Worm (Caenorhabditis elegans): ENCODE data around the gene oac-58.

The oac-58 gene

ce11 chrIV:12340885-12341284, 29.4 kb upstream of the oac-58 start:
- TF ChIP-seq unc-130 (GFP tag; optimal IDR thresholded peaks at IDR 0.05), result no peak
- TF ChIP-seq unc-62 (GFP tag; optimal IDR thresholded peaks at IDR 0.05 in 1 of 2), result peak in 1 of 2 experiments; percentile 91
- TF ChIP-seq unc-62 (tag; optimal IDR thresholded peaks at IDR 0.05), result no peak
- no peak for TF ChIP-seq daf-8 (GFP tag; IDR thresholded peaks at IDR 0.05)
- TF ChIP-seq fos-1 (tag; optimal IDR thresholded peaks at IDR 0.05), result no peak

- no peak for TF ChIP-seq aly-2 (tag; optimal IDR thresholded peaks at IDR 0.05)
- TF ChIP-seq aha-1 (tag), result no peak
- TF ChIP-seq mxl-3 (GFP tag; optimal IDR thresholded peaks at IDR 0.05), result no peak
- TF ChIP-seq php-3 (GFP tag; IDR thresholded peaks at IDR 0.05), result no peak
- no peak for TF ChIP-seq duxl-1 (tag; optimal IDR thresholded peaks at IDR 0.05; ENCODE audit: poor library complexity)
- no peak for TF ChIP-seq ceh-20 (GFP tag; IDR thresholded peaks at IDR 0.05)
- no peak for TF ChIP-seq set-16 (GFP tag; IDR thresholded peaks at IDR 0.05)
Measured at ce11 chrIV:12336893-12337627, 25.6 kb upstream of the oac-58 start, which contains the start of the genes F19B6.10 and wht-5. Gene F19B6.10 (plus strand): TSS chrIV:12337193. Gene wht-5 (plus strand): TSS chrIV:12337577.

- TF ChIP-seq hlh-11 (tag; optimal IDR thresholded peaks at IDR 0.05) (no peak), dmd-8 (GFP tag; IDR thresholded peaks at IDR 0.05) (no peak), fos-1 (tag; optimal IDR thresholded peaks at IDR 0.05) (no peak), unc-130 (GFP tag; optimal IDR thresholded peaks at IDR 0.05) (no peak), lsy-2 (tag; optimal IDR thresholded peaks at IDR 0.05) (no peak)
Measured at ce11 chrIV:12335798-12336197, 24.3 kb upstream of the oac-58 start, which contains the start of gene F19B6.1. Gene F19B6.1 (minus strand): TSS chrIV:12336075.

- peak; percentile 63 for TF ChIP-seq hlh-30 (tag; optimal IDR thresholded peaks at IDR 0.05; ENCODE audit: insufficient read depth)
- peak in 1 of 2 experiments; percentile 28 for TF ChIP-seq hif-1 (tag; optimal IDR thresholded peaks at IDR 0.05)
- peak in 1 of 2 experiments; percentile 26 for TF ChIP-seq mdl-1 (tag; optimal IDR thresholded peaks at IDR 0.05)
- no peak for TF ChIP-seq madf-9 (GFP tag; conservative IDR thresholded peaks at IDR 0.05)
- peak in 1 of 2 experiments; percentile 68 for TF ChIP-seq unc-62 (GFP tag; optimal IDR thresholded peaks at IDR 0.05 in 1 of 2)
- TF ChIP-seq unc-62 (tag; optimal IDR thresholded peaks at IDR 0.05), result no peak
- TF ChIP-seq dmd-9 (GFP tag; IDR thresholded peaks at IDR 0.05), result 0 out of 2 replicates have a peak, but pooled peaks have one; percentile 10
- no peak for TF ChIP-seq lin-29 (GFP tag; IDR thresholded peaks at IDR 0.05)
- TF ChIP-seq hmg-1.1 (GFP tag; IDR thresholded peaks at IDR 0.05), result peak; percentile 54; the same call in 1 of the 2 replicates
- TF ChIP-seq daf-16 (GFP tag; optimal IDR thresholded peaks at IDR 0.05), result peak in 1 of 2 experiments; percentile 42
- TF ChIP-seq daf-16 (tag; optimal IDR thresholded peaks at IDR 0.05), result no peak
- TF ChIP-seq spr-3 (GFP tag; optimal IDR thresholded peaks at IDR 0.05), result no peak
- peak; percentile 10 for TF ChIP-seq rbr-2 (tag; optimal IDR thresholded peaks at IDR 0.05)
Measured at ce11 chrIV:12335248-12335647, 23.8 kb upstream of the oac-58 start.

ce11 chrIV:12334708-12335107, 23.2 kb upstream of the oac-58 start:
- no peak for TF ChIP-seq daf-16 (GFP tag; optimal IDR thresholded peaks at IDR 0.05)
- TF ChIP-seq daf-16 (tag; optimal IDR thresholded peaks at IDR 0.05), result peak; percentile 29
- peak in 1 of 2 experiments; percentile 15 for TF ChIP-seq lsy-2 (tag; optimal IDR thresholded peaks at IDR 0.05)
- TF ChIP-seq ztf-7 (tag; optimal IDR thresholded peaks at IDR 0.05), result no peak
- no peak for TF ChIP-seq hlh-11 (tag; optimal IDR thresholded peaks at IDR 0.05)
- no peak for TF ChIP-seq rbr-2 (tag; optimal IDR thresholded peaks at IDR 0.05)
- peak; percentile 79 for TF ChIP-seq dpl-1 (GFP tag; optimal IDR thresholded peaks at IDR 0.05)
- TF ChIP-seq ceh-28 (tag; optimal IDR thresholded peaks at IDR 0.05), result no peak
- TF ChIP-seq nhr-111 (GFP tag; optimal IDR thresholded peaks at IDR 0.05), result no peak
- TF ChIP-seq php-3 (GFP tag; IDR thresholded peaks at IDR 0.05), result no peak
- TF ChIP-seq lin-39 (tag; optimal IDR thresholded peaks at IDR 0.05), result no peak
- no peak for TF ChIP-seq nhr-102 (tag; optimal IDR thresholded peaks at IDR 0.05)
- no peak for TF ChIP-seq F10B5.3 (tag; optimal IDR thresholded peaks at IDR 0.05)
- TF ChIP-seq mes-2 (tag; optimal IDR thresholded peaks at IDR 0.05; ENCODE audit: poor library complexity, severe bottlenecking), result peak; percentile 14
- no peak for TF ChIP-seq F37D6.2 (tag; optimal IDR thresholded peaks at IDR 0.05)
